Worm (Caenorhabditis elegans) whole organism, L4 larva: ENCODE results near the gene Y46G5A.28.

ENCODE experiments used
- D1046.2 ChIP-seq: fragments of 200-800 bp; sonication (Bioruptor generic); IDR thresholded peaks from 2 replicates; pipeline ENCODE4 v1.3.6; 2022; ENCODE audit warnings: missing genetic modification characterization, missing compliant biosample characterization
- F10B5.3 ChIP-seq: sonication (generic microtip); optimal IDR thresholded peaks from 2 replicates; lab custom pipeline; 2016; ENCODE audit warnings: mild to moderate bottlenecking, missing genetic modification characterization, missing compliant biosample characterization
- F26F4.8 ChIP-seq: fragments of 200-800 bp; sonication (Bioruptor generic); conservative IDR thresholded peaks from 2 replicates; pipeline ENCODE4 v1.3.6; 2022; ENCODE audit warnings: missing genetic modification characterization, missing compliant biosample characterization
- F44E2.7 ChIP-seq: fragments of 200-800 bp; sonication (Bioruptor generic); IDR thresholded peaks from 2 replicates; pipeline ENCODE4 v2.1.2; 2022; ENCODE audit warnings: missing genetic modification characterization, missing compliant biosample characterization
- F49E8.2 ChIP-seq: sonication (generic microtip); optimal IDR thresholded peaks from 2 replicates; lab custom pipeline; 2016; ENCODE audit warnings: missing compliant biosample characterization, mild to moderate bottlenecking, missing genetic modification characterization, borderline replicate concordance
- T26A8.4 ChIP-seq: fragments of 200-800 bp; sonication (Bioruptor generic); IDR thresholded peaks from 2 replicates; pipeline ENCODE4 v1.3.6; 2022; ENCODE audit warnings: missing genetic modification characterization, missing compliant biosample characterization
- ZK337.2 ChIP-seq: fragments of 200-800 bp; sonication (Bioruptor generic); IDR thresholded peaks from 2 replicates; pipeline ENCODE4 v1.3.6; 2022; ENCODE audit warnings: missing genetic modification reagents, missing genetic modification characterization, missing compliant biosample characterization
- aha-1 ChIP-seq: fragments of 150-350 bp; peaks from one replicate; lab custom pipeline; 2014; ENCODE audit warnings: missing biosample characterization, missing genetic modification characterization
- aly-2 ChIP-seq: sonication (generic microtip); optimal IDR thresholded peaks from 2 replicates; lab custom pipeline; 2018; ENCODE audit warnings: missing biosample characterization, missing genetic modification characterization
- ama-1 ChIP-seq: fragments of 150-350 bp; optimal IDR thresholded peaks from 2 replicates; lab custom pipeline; 2014; ENCODE audit warnings: inconsistent platforms, mixed read lengths
- cey-2 ChIP-seq: sonication (generic microtip); optimal IDR thresholded peaks from 3 replicates; lab custom pipeline; 2017; ENCODE audit warnings: missing genetic modification characterization, mild to moderate bottlenecking, missing compliant biosample characterization, antibody characterized with exemption, borderline replicate concordance; ENCODE audit not compliant: insufficient read depth
- ctbp-1 ChIP-seq: fragments of 200-800 bp; sonication (Bioruptor generic); IDR thresholded peaks from 2 replicates; pipeline ENCODE4 v1.3.6; 2022; ENCODE audit warnings: missing genetic modification reagents, missing genetic modification characterization, missing compliant biosample characterization
- daf-12 ChIP-seq: fragments of 150-350 bp; optimal IDR thresholded peaks from 2 replicates; lab custom pipeline; 2014; ENCODE audit warnings: missing biosample characterization, missing genetic modification reagents, missing genetic modification characterization
- daf-16 ChIP-seq, 3 experiments: sonication (generic microtip); optimal IDR thresholded peaks; 2 replicates each; lab custom pipeline; 2016 to 2017; ENCODE audit warnings: missing genetic modification characterization in 3 of 3, missing genetic modification reagents in 3 of 3, mild to moderate bottlenecking in 2 of 3, missing compliant biosample characterization in 2 of 3, missing biosample characterization in 1 of 3, moderate library complexity in 1 of 3
- daf-19 ChIP-seq: fragments of 200-800 bp; sonication (Bioruptor generic); conservative IDR thresholded peaks from 2 replicates; pipeline ENCODE4 v1.3.6; 2022; ENCODE audit warnings: missing genetic modification characterization, missing compliant biosample characterization
- daf-8 ChIP-seq: fragments of 200-800 bp; sonication (Bioruptor generic); IDR thresholded peaks from 2 replicates; pipeline ENCODE4 v1.3.6; 2022; ENCODE audit warnings: missing genetic modification characterization, missing compliant biosample characterization
- dmd-8 ChIP-seq: fragments of 200-800 bp; sonication (Bioruptor generic); IDR thresholded peaks from 2 replicates; pipeline ENCODE4 v1.3.6; 2022; ENCODE audit warnings: missing genetic modification characterization, missing compliant biosample characterization
- dmd-9 ChIP-seq: fragments of 200-800 bp; sonication (Bioruptor generic); IDR thresholded peaks from 2 replicates; pipeline ENCODE4 v1.3.6; 2022; ENCODE audit warnings: missing genetic modification reagents, missing genetic modification characterization, missing compliant biosample characterization
- duxl-1 ChIP-seq: sonication (generic microtip); optimal IDR thresholded peaks from 2 replicates; lab custom pipeline; 2016; ENCODE audit warnings: mild to moderate bottlenecking, missing genetic modification characterization, moderate library complexity, missing compliant biosample characterization; ENCODE audit not compliant: poor library complexity
- dve-1 ChIP-seq: sonication (generic microtip); optimal IDR thresholded peaks from 2 replicates; lab custom pipeline; 2017; ENCODE audit warnings: antibody characterized with exemption, mild to moderate bottlenecking, missing genetic modification characterization, missing compliant biosample characterization; ENCODE audit not compliant: insufficient read depth
- egl-43 ChIP-seq: fragments of 200-800 bp; sonication (Bioruptor generic); IDR thresholded peaks from 2 replicates; pipeline ENCODE4 v1.3.6; 2022; ENCODE audit warnings: missing genetic modification reagents, missing genetic modification characterization, missing compliant biosample characterization
- fos-1 ChIP-seq: fragments of 150-350 bp; optimal IDR thresholded peaks from 2 replicates; lab custom pipeline; 2014; ENCODE audit warnings: missing biosample characterization, missing genetic modification characterization
- gei-8 ChIP-seq: fragments of 200-800 bp; sonication (Bioruptor generic); optimal IDR thresholded peaks from 2 replicates; lab custom pipeline; 2018; ENCODE audit warnings: mild to moderate bottlenecking, missing genetic modification characterization, missing compliant biosample characterization
- hif-1 ChIP-seq, 2 experiments: sonication (generic microtip); optimal IDR thresholded peaks; 2 replicates each; lab custom pipeline; 2016 to 2017; ENCODE audit warnings: missing compliant biosample characterization in 2 of 2, missing genetic modification characterization in 2 of 2, missing genetic modification reagents in 2 of 2, missing genotype in 2 of 2, mild to moderate bottlenecking in 1 of 2
- hlh-11 ChIP-seq: fragments of 200-800 bp; sonication (Bioruptor generic); optimal IDR thresholded peaks from 2 replicates; lab custom pipeline; 2018; ENCODE audit warnings: mild to moderate bottlenecking, missing genetic modification characterization, missing compliant biosample characterization
- lim-7 ChIP-seq: fragments of 200-800 bp; sonication (Bioruptor generic); IDR thresholded peaks from 2 replicates; pipeline ENCODE4 v1.3.6; 2022; ENCODE audit warnings: missing genetic modification characterization, missing compliant biosample characterization
- lin-1 ChIP-seq: fragments of 200-800 bp; sonication (Bioruptor generic); IDR thresholded peaks from 2 replicates; pipeline ENCODE4 v1.3.6; 2022; ENCODE audit warnings: missing genetic modification reagents, missing genetic modification characterization, missing compliant biosample characterization
- lin-13 ChIP-seq: fragments of 150-350 bp; optimal IDR thresholded peaks from 2 replicates; lab custom pipeline; 2014; ENCODE audit warnings: missing biosample characterization, missing genetic modification reagents, missing genetic modification characterization
- lin-38 ChIP-seq: fragments of 200-800 bp; sonication (Bioruptor generic); IDR thresholded peaks from 2 replicates; pipeline ENCODE4 v1.3.6; 2022; ENCODE audit warnings: missing genetic modification reagents, missing genetic modification characterization, missing compliant biosample characterization
- lsy-2 ChIP-seq, 2 experiments: fragments of 150-350 bp in 1 of 2; sonication (generic microtip) in 1 of 2; optimal IDR thresholded peaks; 2 replicates each; lab custom pipeline; 2014 to 2017; ENCODE audit warnings: missing biosample characterization in 2 of 2, missing genetic modification characterization in 2 of 2
- madf-9 ChIP-seq: fragments of 200-800 bp; sonication (Bioruptor generic); conservative IDR thresholded peaks from 2 replicates; pipeline ENCODE4 v1.3.6; 2022; ENCODE audit warnings: missing genetic modification reagents, missing genetic modification characterization, missing compliant biosample characterization
- mxl-2 ChIP-seq: fragments of 200-800 bp; sonication (Bioruptor generic); conservative IDR thresholded peaks from 2 replicates; pipeline ENCODE4 v1.3.6; 2022; ENCODE audit warnings: missing genetic modification reagents, missing genetic modification characterization, missing compliant biosample characterization
- nhr-10 ChIP-seq: fragments of 150-350 bp; optimal IDR thresholded peaks from 2 replicates; lab custom pipeline; 2014; ENCODE audit warnings: missing biosample characterization, missing genetic modification characterization
- nhr-111 ChIP-seq: fragments of 200-800 bp; sonication (Bioruptor generic); optimal IDR thresholded peaks from 2 replicates; lab custom pipeline; 2018; ENCODE audit warnings: mild to moderate bottlenecking, missing genetic modification characterization, missing compliant biosample characterization
- nhr-48 ChIP-seq: sonication (generic microtip); optimal IDR thresholded peaks from 2 replicates; lab custom pipeline; 2016; ENCODE audit warnings: mild to moderate bottlenecking, missing genetic modification characterization, missing compliant biosample characterization
- nhr-6 ChIP-seq: fragments of 150-350 bp; optimal IDR thresholded peaks from 2 replicates; lab custom pipeline; 2014; ENCODE audit warnings: missing biosample characterization, missing genetic modification characterization
- nhr-77 ChIP-seq: fragments of 150-350 bp; optimal IDR thresholded peaks from 2 replicates; lab custom pipeline; 2014; ENCODE audit warnings: missing biosample characterization, missing genetic modification characterization
- pha-4 ChIP-seq, 2 experiments: fragments of 150-350 bp in 1 of 2; fragments of 200-800 bp in 1 of 2; sonication (Bioruptor generic) in 1 of 2; IDR thresholded peaks in 1 of 2; optimal IDR thresholded peaks in 1 of 2; 2 replicates each; pipeline versions ENCODE4 v1.3.6 to Lab custom; 2014 to 2022; ENCODE audit warnings: missing genetic modification characterization in 2 of 2, missing genetic modification reagents in 2 of 2, missing biosample characterization in 1 of 2, missing compliant biosample characterization in 1 of 2
- php-3 ChIP-seq: fragments of 200-800 bp; sonication (Bioruptor generic); IDR thresholded peaks from 2 replicates; pipeline ENCODE4 v1.3.6; 2022; ENCODE audit warnings: missing genetic modification reagents, missing genetic modification characterization, missing compliant biosample characterization
- pqm-1 ChIP-seq: sonication (generic microtip); optimal IDR thresholded peaks from 2 replicates; lab custom pipeline; 2017; ENCODE audit warnings: missing biosample characterization, missing genetic modification characterization
- saeg-2 ChIP-seq: fragments of 200-800 bp; sonication (Bioruptor generic); IDR thresholded peaks from 2 replicates; pipeline ENCODE4 v1.3.6; 2022; ENCODE audit warnings: missing genetic modification reagents, missing genetic modification characterization, missing compliant biosample characterization
- skn-1 ChIP-seq: fragments of 150-350 bp; optimal IDR thresholded peaks from 2 replicates; lab custom pipeline; 2014; ENCODE audit warnings: missing biosample characterization, missing genetic modification characterization
- spr-3 ChIP-seq: fragments of 200-800 bp; sonication (Bioruptor generic); optimal IDR thresholded peaks from 2 replicates; lab custom pipeline; 2018; ENCODE audit warnings: mild to moderate bottlenecking, missing genetic modification characterization, missing compliant biosample characterization
- tra-1 ChIP-seq: fragments of 200-800 bp; sonication (Bioruptor generic); IDR thresholded peaks from 2 replicates; pipeline ENCODE4 v1.3.6; 2022; ENCODE audit warnings: missing genetic modification reagents, missing genetic modification characterization, missing compliant biosample characterization
- unc-39 ChIP-seq: sonication (generic microtip); optimal IDR thresholded peaks from 2 replicates; lab custom pipeline; 2017; ENCODE audit warnings: missing biosample characterization, missing genetic modification characterization
- zfp-2 ChIP-seq: sonication (generic microtip); optimal IDR thresholded peaks from 2 replicates; lab custom pipeline; 2016; ENCODE audit warnings: mild to moderate bottlenecking, missing genetic modification characterization, missing compliant biosample characterization
- zip-2 ChIP-seq: fragments of 150-350 bp; optimal IDR thresholded peaks from 2 replicates; lab custom pipeline; 2014; ENCODE audit warnings: missing biosample characterization, missing genetic modification characterization

Gene Y46G5A.28

DNA sequence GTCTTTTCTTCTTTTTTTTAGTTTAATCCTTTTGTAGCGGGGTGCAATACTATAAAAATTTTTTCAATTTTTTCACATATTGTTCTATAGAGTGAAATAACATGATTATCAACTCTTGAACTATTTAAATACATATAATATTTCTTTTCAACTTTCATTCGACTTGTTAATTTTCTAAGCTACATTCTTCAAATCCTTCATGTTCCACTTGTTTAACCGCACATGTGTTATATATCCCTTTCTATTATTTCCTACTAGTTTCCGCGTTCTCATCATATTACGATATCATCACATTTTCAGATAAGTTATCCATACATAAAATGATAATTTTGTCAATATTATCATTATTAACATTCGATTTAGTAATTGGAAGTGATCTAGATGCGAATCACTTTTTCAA is 5.7 kb downstream of the Y46G5A.28 start, which contains the start of gene Y46G5A.29 (continued):
- no peak for TF ChIP-seq egl-43 (GFP tag; lab: Robert Waterston, UW)
- no peak for TF ChIP-seq madf-9 (GFP tag; lab: Robert Waterston, UW)
- TF ChIP-seq zfp-2 (tag; lab: Kevin White, UChicago): no peak
- TF ChIP-seq duxl-1: no peak

DNA sequence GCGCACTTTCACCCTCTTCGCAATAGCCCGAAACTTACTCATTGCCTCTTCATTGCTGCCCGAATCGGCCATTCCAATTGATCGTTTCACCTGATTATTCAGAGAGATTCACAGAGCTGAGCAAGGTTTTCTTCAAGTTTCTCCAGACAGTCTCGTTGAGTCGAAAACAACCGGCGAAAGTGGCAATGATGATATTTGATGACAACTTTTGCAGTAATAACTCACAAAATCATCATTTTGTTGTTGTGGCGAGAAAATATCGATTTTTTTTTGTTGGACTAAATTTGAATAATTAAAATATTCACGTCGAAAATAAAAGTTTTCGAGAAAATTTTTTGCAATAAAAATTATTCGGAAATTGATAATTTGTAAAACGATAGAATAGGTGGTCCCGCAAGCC is 15.4 kb downstream of the Y46G5A.28 start, which contains the start of gene snf-5:
Gene snf-5, minus strand, starts transcription at position 182 of the 400 bp plus-strand sequence.
- TF ChIP-seq daf-16 (GFP tag; optimal IDR thresholded peaks at IDR 0.05; lab: Kevin White, UChicago) (no peak), daf-16 (tag; optimal IDR thresholded peaks at IDR 0.05; lab: Kevin White, UChicago) (no peak), saeg-2 (no peak), F10B5.3 (tag; lab: Kevin White, UChicago) (no peak), D1046.2 (GFP tag; lab: Robert Waterston, UW) (no peak), spr-3 (GFP tag; lab: Kevin White, UChicago) (no peak), fos-1 (no peak), daf-8 (no peak), lin-38 (GFP tag; lab: Robert Waterston, UW) (no peak), daf-19 (GFP tag; lab: Robert Waterston, UW) (no peak), unc-39 (tag; lab: Kevin White, UChicago) (no peak), pqm-1 (tag; lab: Kevin White, UChicago) (no peak)

DNA sequence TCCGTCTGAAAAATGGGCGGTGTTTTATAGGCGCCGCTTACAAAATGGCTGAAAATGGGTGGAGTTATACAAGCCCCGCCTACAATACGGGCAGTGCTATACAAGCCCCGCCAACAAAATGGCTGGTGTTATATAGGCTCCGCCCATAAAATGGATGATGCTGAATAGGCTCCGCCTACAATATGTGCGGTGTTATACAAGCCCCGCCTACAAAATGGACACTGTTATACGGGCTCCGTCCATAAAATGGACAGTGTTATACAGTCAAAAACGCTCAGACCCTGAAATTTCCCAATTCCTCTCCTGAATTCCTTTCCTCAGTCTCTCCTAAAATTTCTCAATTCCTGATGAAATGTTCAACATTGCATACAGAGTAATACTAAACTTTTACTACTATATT is 15.8 kb downstream of the Y46G5A.28 start:
- no peak for TF ChIP-seq nhr-111 (GFP tag; lab: Kevin White, UChicago)
- no peak for TF ChIP-seq zfp-2 (tag; lab: Kevin White, UChicago)
- no peak for TF ChIP-seq lin-1 (GFP tag; lab: Robert Waterston, UW)
- TF ChIP-seq aha-1 (tag; lab: Kevin White, UChicago): peak; percentile 85
- TF ChIP-seq nhr-10 (tag; lab: Kevin White, UChicago): no peak
- no peak for TF ChIP-seq php-3
- TF ChIP-seq daf-12 (tag; lab: Kevin White, UChicago): no peak
- no peak for TF ChIP-seq lin-13
- no peak for TF ChIP-seq ctbp-1 (GFP tag; lab: Robert Waterston, UW)
- no peak for TF ChIP-seq dmd-9 (GFP tag; lab: Robert Waterston, UW)
- TF ChIP-seq skn-1 (tag; lab: Kevin White, UChicago): no peak
- no peak for TF ChIP-seq nhr-48 (tag; lab: Kevin White, UChicago)
- no peak for TF ChIP-seq aly-2 (tag; lab: Kevin White, UChicago)
- no peak for TF ChIP-seq egl-43 (GFP tag; lab: Robert Waterston, UW)
- TF ChIP-seq daf-19 (GFP tag; lab: Robert Waterston, UW): no peak
- 0 out of 2 replicates have a peak, but pooled peaks have one; percentile 60 for TF ChIP-seq dmd-8 (GFP tag; lab: Robert Waterston, UW)
- TF ChIP-seq daf-8: no peak
- TF ChIP-seq F26F4.8 (GFP tag; lab: Robert Waterston, UW): no peak
- TF ChIP-seq gei-8 (GFP tag; lab: Kevin White, UChicago): no peak
- no peak for TF ChIP-seq F49E8.2 (tag; lab: Kevin White, UChicago)
- no peak for TF ChIP-seq tra-1 (GFP tag; lab: Robert Waterston, UW)
- TF ChIP-seq dve-1 (tag; lab: Kevin White, UChicago): no peak
- no peak for TF ChIP-seq lim-7 (GFP tag; lab: Robert Waterston, UW)
- TF ChIP-seq T26A8.4: 0 out of 2 replicates have a peak, but pooled peaks have one; percentile 13
- TF ChIP-seq zip-2 (tag; lab: Kevin White, UChicago): no peak
- TF ChIP-seq pha-4 (GFP tag; IDR thresholded peaks at IDR 0.05; lab: Robert Waterston, UW): no peak
- TF ChIP-seq pha-4 (tag; optimal IDR thresholded peaks at IDR 0.05; lab: Kevin White, UChicago): no peak
- no peak for TF ChIP-seq hif-1 (tag; optimal IDR thresholded peaks at IDR 0.05; lab: Kevin White, UChicago)
- TF ChIP-seq cey-2: no peak
- peak; percentile 56 for TF ChIP-seq ama-1
- TF ChIP-seq F44E2.7 (GFP tag; lab: Robert Waterston, UW): 0 out of 2 replicates have a peak, but pooled peaks have one; percentile 25
- TF ChIP-seq mxl-2 (GFP tag; lab: Robert Waterston, UW): no peak
- TF ChIP-seq ZK337.2: no peak
- TF ChIP-seq lsy-2 (tag; optimal IDR thresholded peaks at IDR 0.05; lab: Kevin White, UChicago): no peak
- peak; percentile 1 for TF ChIP-seq nhr-77 (tag; lab: Kevin White, UChicago)
- no peak for TF ChIP-seq nhr-6 (tag; lab: Kevin White, UChicago)
- TF ChIP-seq pqm-1 (tag; lab: Kevin White, UChicago): no peak
- no peak for TF ChIP-seq hlh-11
